Worm (Caenorhabditis elegans) whole organism, L2 larva: ENCODE results near the gene spp-6.

Experiments
- alr-1 ChIP-seq: fragments of 150-350 bp; optimal IDR thresholded peaks from 2 replicates; lab custom pipeline; 2014; ENCODE audit warnings: missing biosample characterization, missing genetic modification characterization
- elt-3 ChIP-seq: sonication (generic microtip); optimal IDR thresholded peaks from 2 replicates; lab custom pipeline; 2017; ENCODE audit warnings: missing biosample characterization, missing genetic modification characterization
- lin-13 ChIP-seq: fragments of 150-350 bp; optimal IDR thresholded peaks from 2 replicates; lab custom pipeline; 2014; ENCODE audit warnings: missing biosample characterization, missing genetic modification reagents, missing genetic modification characterization
- mbf-1 ChIP-seq: sonication (generic microtip); optimal IDR thresholded peaks from 2 replicates; lab custom pipeline; 2017; ENCODE audit warnings: missing biosample characterization, missing genetic modification characterization
- mdl-1 ChIP-seq, 2 experiments: fragments of 150-350 bp in 1 of 2; sonication (generic microtip) in 1 of 2; optimal IDR thresholded peaks; 2 replicates each; lab custom pipeline; 2017; ENCODE audit warnings: missing biosample characterization in 2 of 2, missing genetic modification characterization in 2 of 2
- nhr-11 ChIP-seq: fragments of 150-350 bp; optimal IDR thresholded peaks from 2 replicates; lab custom pipeline; 2014; ENCODE audit warnings: missing biosample characterization, missing genetic modification characterization
- nhr-12 ChIP-seq: fragments of 150-350 bp; optimal IDR thresholded peaks from 2 replicates; lab custom pipeline; 2014; ENCODE audit warnings: missing biosample characterization, missing genetic modification characterization
- nhr-77 ChIP-seq: fragments of 150-350 bp; optimal IDR thresholded peaks from 2 replicates; lab custom pipeline; 2014; ENCODE audit warnings: missing biosample characterization, missing genetic modification characterization
- skn-1 ChIP-seq: sonication (generic microtip); optimal IDR thresholded peaks from 2 replicates; lab custom pipeline; 2017; ENCODE audit warnings: missing biosample characterization, missing genetic modification characterization
- unc-62 ChIP-seq: fragments of 150-350 bp; optimal IDR thresholded peaks from 2 replicates; lab custom pipeline; 2014; ENCODE audit warnings: missing biosample characterization, missing genetic modification reagents, missing genetic modification characterization

DNA sequence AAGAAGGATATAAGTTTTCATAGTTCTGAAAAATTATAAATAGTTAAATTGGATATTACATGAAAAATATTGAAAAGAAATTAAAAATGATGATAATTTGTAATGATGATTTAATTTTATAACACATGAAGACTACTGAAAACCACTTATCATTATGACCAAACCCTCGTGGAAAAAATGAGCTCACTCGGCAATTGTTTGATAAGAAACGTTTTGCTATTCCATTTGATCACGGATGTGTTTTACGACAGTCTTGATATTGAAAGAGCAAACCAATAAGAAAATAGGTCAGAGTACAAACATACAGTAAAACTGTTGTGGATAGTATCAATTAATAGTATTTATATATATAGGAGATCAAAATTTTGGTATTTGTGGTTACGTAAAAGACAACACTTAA is 1.8 kb upstream of the spp-6 start, which contains the start of gene spp-3:
- TF ChIP-seq mbf-1, result no peak
- TF ChIP-seq mdl-1 (tag; optimal IDR thresholded peaks at IDR 0.05; lab: Kevin White, UChicago), result peak in 1 of 2 experiments; percentile 3
- no peak for TF ChIP-seq lin-13 (GFP tag; lab: Kevin White, UChicago)
- no peak for TF ChIP-seq nhr-12 (tag; lab: Kevin White, UChicago)
- peak; percentile 89 for TF ChIP-seq skn-1
- no peak for TF ChIP-seq nhr-11 (tag; lab: Kevin White, UChicago)
- no peak for TF ChIP-seq unc-62 (GFP tag; lab: Kevin White, UChicago)
- TF ChIP-seq alr-1 (tag; lab: Kevin White, UChicago), result no peak
- no peak for TF ChIP-seq nhr-77 (tag; lab: Kevin White, UChicago)
- TF ChIP-seq elt-3 (tag; lab: Kevin White, UChicago), result no peak
